Fruit fly (Drosophila melanogaster): ENCODE measurements around the gene Mau2.
A peak's percentile ranks its signal among the peaks of the same experiment; 100 is the strongest.

Gene Mau2

DNA sequence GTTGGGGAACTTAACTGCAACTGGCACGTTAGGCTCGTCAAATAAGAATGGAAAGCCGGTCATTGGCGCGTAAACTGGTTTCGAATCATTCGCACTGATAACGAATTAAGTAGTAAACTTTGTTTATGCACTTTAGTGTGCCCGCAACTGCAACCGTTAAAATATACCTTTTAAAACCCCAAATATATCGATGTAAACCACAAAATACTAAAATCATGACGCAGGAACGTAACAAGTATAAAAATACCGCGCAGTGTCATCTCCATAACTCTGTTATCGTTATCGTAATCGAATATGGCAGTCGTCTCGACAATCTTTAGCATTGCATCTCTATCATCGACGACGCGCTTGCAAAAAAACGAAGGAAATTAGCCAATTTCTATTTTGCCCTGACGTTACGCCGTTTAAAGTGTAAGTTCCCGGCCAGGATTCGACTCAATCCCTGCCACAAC is 16.3 kb downstream of the Mau2 start, which contains the start of the genes CG31344 and Caf1-55 (continued):
- TF ChIP-seq Lhr (GFP tag; optimal IDR thresholded peaks at IDR 0.05), result peak; percentile 76
- no peak for TF ChIP-seq CG17802 (tag; optimal IDR thresholded peaks at IDR 0.05)
- TF ChIP-seq CkIIα-i1 (GFP tag; IDR thresholded peaks at IDR 0.05), result no peak
- peak; percentile 89 for TF ChIP-seq HLH4C (GFP tag; IDR thresholded peaks at IDR 0.05; ENCODE audit: partially characterized antibody)
- TF ChIP-seq CG9437 (GFP tag; optimal IDR thresholded peaks at IDR 0.05), result peak; percentile 79
- TF ChIP-seq CG8924 (tag; optimal IDR thresholded peaks at IDR 0.05), result peak; percentile 38
- no peak for TF ChIP-seq CG1647 (GFP tag; optimal IDR thresholded peaks at IDR 0.05)
- no peak for TF ChIP-seq CG10321 (GFP tag; IDR thresholded peaks at IDR 0.05)
- no peak; the same call in 1 of the 2 replicates for TF ChIP-seq slbo (GFP tag; IDR thresholded peaks at IDR 0.05)
- no peak for TF ChIP-seq B-H1 (GFP tag; IDR thresholded peaks at IDR 0.05)
- no peak for TF ChIP-seq prd (optimal IDR thresholded peaks at IDR 0.05)
- no peak for TF ChIP-seq prd (GFP tag; IDR thresholded peaks at IDR 0.05)
- no peak for TF ChIP-seq Dbx (GFP tag; IDR thresholded peaks at IDR 0.05)
- no peak for TF ChIP-seq CG6689 (GFP tag; IDR thresholded peaks at IDR 0.05)
- TF ChIP-seq Doc2 (GFP tag; IDR thresholded peaks at IDR 0.05), result no peak
- peak; percentile 12 for TF ChIP-seq maf-S (GFP tag; optimal IDR thresholded peaks at IDR 0.05)
- no peak for TF ChIP-seq kni (GFP tag; optimal IDR thresholded peaks at IDR 0.05)
- peak; percentile 66 for TF ChIP-seq Ets97D (GFP tag; optimal IDR thresholded peaks at IDR 0.05)
- no peak for TF ChIP-seq gsb (GFP tag; IDR thresholded peaks at IDR 0.05)
- TF ChIP-seq CG4282 (GFP tag; optimal IDR thresholded peaks at IDR 0.05), result no peak
- peak; percentile 70 for TF ChIP-seq Sin3A (optimal IDR thresholded peaks at IDR 0.05)
- TF ChIP-seq gro (GFP tag; optimal IDR thresholded peaks at IDR 0.05), result peak; percentile 26
- peak; percentile 58 for TF ChIP-seq row (GFP tag; IDR thresholded peaks at IDR 0.05)
- TF ChIP-seq CG17328 (GFP tag; IDR thresholded peaks at IDR 0.05), result no peak
- TF ChIP-seq CG4707 (GFP tag; optimal IDR thresholded peaks at IDR 0.05), result no peak
- TF ChIP-seq Poxn (GFP tag; IDR thresholded peaks at IDR 0.05), result no peak
- TF ChIP-seq ab (GFP tag; optimal IDR thresholded peaks at IDR 0.05), result no peak
- peak; percentile 14 for TF ChIP-seq az2 (GFP tag; optimal IDR thresholded peaks at IDR 0.05)
- TF ChIP-seq CG17612 (GFP tag; IDR thresholded peaks at IDR 0.05), result no peak
- TF ChIP-seq unpg (GFP tag; optimal IDR thresholded peaks at IDR 0.05), result no peak
- TF ChIP-seq CG2202 (tag; optimal IDR thresholded peaks at IDR 0.05), result no peak
- TF ChIP-seq CG1602 (GFP tag; optimal IDR thresholded peaks at IDR 0.05), result peak; percentile 0
- TF ChIP-seq CG32532 (GFP tag; IDR thresholded peaks at IDR 0.05), result no peak
- peak; percentile 91 for TF ChIP-seq CG9797 (GFP tag; optimal IDR thresholded peaks at IDR 0.05)
- no peak for TF ChIP-seq zen (tag; optimal IDR thresholded peaks at IDR 0.05)
- no peak for TF ChIP-seq stc (GFP tag; IDR thresholded peaks at IDR 0.05)
- peak; percentile 47 for TF ChIP-seq nmo (GFP tag; optimal IDR thresholded peaks at IDR 0.05)
- TF ChIP-seq Kr (GFP tag; optimal IDR thresholded peaks at IDR 0.05), result no peak
- TF ChIP-seq mld (GFP tag; IDR thresholded peaks at IDR 0.05; ENCODE audit: partially characterized antibody), result no peak
- no peak for TF ChIP-seq ase (GFP tag; IDR thresholded peaks at IDR 0.05)
- TF ChIP-seq ap (GFP tag; IDR thresholded peaks at IDR 0.05), result no peak
- TF ChIP-seq luna (GFP tag; optimal IDR thresholded peaks at IDR 0.05), result no peak
- TF ChIP-seq Neu2 (GFP tag; optimal IDR thresholded peaks at IDR 0.05; ENCODE audit: borderline replicate concordance), result no peak
- no peak for TF ChIP-seq shn (GFP tag; optimal IDR thresholded peaks at IDR 0.05)
- no peak for TF ChIP-seq CG15011 (GFP tag; optimal IDR thresholded peaks at IDR 0.05)
- TF ChIP-seq CG6813 (GFP tag; optimal IDR thresholded peaks at IDR 0.05), result no peak
- no peak for TF ChIP-seq ro (GFP tag; IDR thresholded peaks at IDR 0.05)
- peak; percentile 44; the same call in 1 of the 2 replicates for TF ChIP-seq tna (GFP tag; IDR thresholded peaks at IDR 0.05; ENCODE audit: partially characterized antibody)
- peak; percentile 97 for TF ChIP-seq Sry-δ (GFP tag; optimal IDR thresholded peaks at IDR 0.05)
- TF ChIP-seq CG8478 (optimal IDR thresholded peaks at IDR 0.05), result no peak
- peak; percentile 34 for TF ChIP-seq CG17829 (tag; optimal IDR thresholded peaks at IDR 0.05)
- no peak for TF ChIP-seq CG8944 (GFP tag; optimal IDR thresholded peaks at IDR 0.05)
- TF ChIP-seq Pdp1 (GFP tag; optimal IDR thresholded peaks at IDR 0.05), result peak in 1 of 2 experiments; percentile 60

Measured in whole organism, embryonic.